Worm (Caenorhabditis elegans) whole organism, L3 larva: ENCODE measurements around the gene ril-1.

Experiments used
- ZK546.5 ChIP-seq: sonication (generic microtip); optimal IDR thresholded peaks from 2 replicates; lab custom pipeline; 2017; ENCODE audit warnings: missing biosample characterization, missing genetic modification characterization
- ama-1 ChIP-seq: fragments of 150-350 bp; optimal IDR thresholded peaks from 2 replicates; lab custom pipeline; 2018
- ceh-82 ChIP-seq: fragments of 150-350 bp; optimal IDR thresholded peaks from 2 replicates; lab custom pipeline; 2014; ENCODE audit warnings: missing biosample characterization, missing genetic modification characterization
- daf-12 ChIP-seq: fragments of 150-350 bp; optimal IDR thresholded peaks from 2 replicates; lab custom pipeline; 2014; ENCODE audit warnings: missing biosample characterization, missing genetic modification reagents, missing genetic modification characterization
- elt-3 ChIP-seq, 3 experiments: fragments of 150-350 bp in 1 of 3; sonication (generic microtip) in 2 of 3; optimal IDR thresholded peaks; 2 replicates in 2 of 3; 4 replicates in 1 of 3; lab custom pipeline; 2014 to 2017; ENCODE audit warnings: missing biosample characterization in 3 of 3, missing genetic modification characterization in 3 of 3
- fkh-10 ChIP-seq: sonication (generic microtip); optimal IDR thresholded peaks from 2 replicates; lab custom pipeline; 2017; ENCODE audit warnings: missing biosample characterization, missing genetic modification reagents, missing genetic modification characterization
- lin-15B ChIP-seq: fragments of 150-350 bp; optimal IDR thresholded peaks from 2 replicates; lab custom pipeline; 2014; ENCODE audit warnings: missing biosample characterization, missing genetic modification characterization
- nhr-28 ChIP-seq: fragments of 150-350 bp; optimal IDR thresholded peaks from 2 replicates; lab custom pipeline; 2014; ENCODE audit warnings: missing biosample characterization, missing genetic modification characterization
- skn-1 ChIP-seq: fragments of 150-350 bp; optimal IDR thresholded peaks from 2 replicates; lab custom pipeline; 2014; ENCODE audit warnings: missing biosample characterization, missing genetic modification characterization
- tbx-2 ChIP-seq: sonication (generic microtip); optimal IDR thresholded peaks from 2 replicates; lab custom pipeline; 2016; ENCODE audit warnings: mild to moderate bottlenecking, missing genetic modification characterization, missing compliant biosample characterization
- unc-62 ChIP-seq: fragments of 150-350 bp; sonication (generic microtip); optimal IDR thresholded peaks from 4 replicates; lab custom pipeline; 2014; ENCODE audit warnings: missing biosample characterization, missing genetic modification reagents, missing genetic modification characterization
- zag-1 ChIP-seq: fragments of 150-350 bp; optimal IDR thresholded peaks from 2 replicates; lab custom pipeline; 2014; ENCODE audit warnings: missing biosample characterization, missing genetic modification characterization

ce11 chrV:14481987-14482386 is 41.9 kb downstream of the ril-1 start, which contains the start of gene R02D5.10:
- TF ChIP-seq unc-62 (no peak), zag-1 (no peak), daf-12 (tag; lab: Kevin White, UChicago) (no peak), lin-15B (no peak), ceh-82 (tag; lab: Kevin White, UChicago) (no peak), skn-1 (no peak), ZK546.5 (tag; lab: Kevin White, UChicago) (no peak), ama-1 (lab: Kevin White, UChicago) (no peak), nhr-28 (tag; lab: Kevin White, UChicago) (no peak), tbx-2 (tag; lab: Kevin White, UChicago) (no peak), fkh-10 (GFP tag; lab: Kevin White, UChicago) (no peak), elt-3 (tag; optimal IDR thresholded peaks at IDR 0.05; lab: Kevin White, UChicago) (no peak)
